Fruit fly (Drosophila melanogaster): ENCODE data around the gene Vps13D.

Gene Vps13D

dm6 chr3L:12813907-12814306 lies 59.1 kb downstream of the Vps13D start, which contains the start of the genes Sf3a2 and CG42588:
Sf3a2 (minus strand) TSS chr3L:12814019.
CG42588 (plus strand) TSS chr3L:12814254.
- peak; percentile 66 for TF ChIP-seq CG1620 (GFP tag; optimal IDR thresholded peaks at IDR 0.05)
- TF ChIP-seq Mnt (GFP tag; optimal IDR thresholded peaks at IDR 0.05) = peak; percentile 75
- TF ChIP-seq tj (GFP tag; optimal IDR thresholded peaks at IDR 0.05) = peak; percentile 32
- peak; percentile 17 for TF ChIP-seq ovo (GFP tag; optimal IDR thresholded peaks at IDR 0.05)
- TF ChIP-seq kay (GFP tag; ENCODE audit: borderline replicate concordance) = no peak
- TF ChIP-seq CG14711 (tag; optimal IDR thresholded peaks at IDR 0.05) = peak; percentile 98
- peak; percentile 25 for TF ChIP-seq pad (GFP tag; optimal IDR thresholded peaks at IDR 0.05)
- TF ChIP-seq cic (GFP tag; optimal IDR thresholded peaks at IDR 0.05) = no peak
- TF ChIP-seq bab1 (GFP tag; optimal IDR thresholded peaks at IDR 0.05) = peak; percentile 78
- TF ChIP-seq toe (GFP tag; optimal IDR thresholded peaks at IDR 0.05) = peak; percentile 65
- no peak for TF ChIP-seq Hr96 (GFP tag; optimal IDR thresholded peaks at IDR 0.05)
- peak; percentile 52 for TF ChIP-seq CG7101 (tag; optimal IDR thresholded peaks at IDR 0.05)
- TF ChIP-seq CG11617 (GFP tag; optimal IDR thresholded peaks at IDR 0.05) = peak; percentile 48

DNA sequence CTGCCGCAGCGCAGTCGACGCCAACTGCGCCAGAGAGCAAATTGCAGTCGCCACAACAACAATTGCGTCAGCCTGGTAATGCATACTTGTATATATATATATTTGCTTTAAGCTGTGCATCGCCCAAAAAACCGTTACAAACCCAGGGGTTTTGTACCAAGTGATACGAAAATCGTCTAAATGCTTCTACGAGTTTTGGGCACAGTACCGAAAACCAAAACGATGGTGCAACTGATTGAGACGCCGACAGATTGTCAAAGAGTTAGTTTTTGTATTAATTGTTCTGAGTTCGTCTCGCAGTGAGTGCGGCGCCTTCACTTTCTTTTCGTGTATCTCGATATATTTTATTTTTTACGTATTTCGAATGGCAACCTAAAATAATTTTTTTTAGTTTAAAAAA lies 60.0 kb downstream of the Vps13D start:
- TF ChIP-seq tj (GFP tag; optimal IDR thresholded peaks at IDR 0.05) = no peak
- TF ChIP-seq bab1 (GFP tag; optimal IDR thresholded peaks at IDR 0.05) = peak; percentile 44
- TF ChIP-seq pad (GFP tag; optimal IDR thresholded peaks at IDR 0.05) = peak; percentile 79
- TF ChIP-seq toe (GFP tag; optimal IDR thresholded peaks at IDR 0.05) = no peak
- TF ChIP-seq CG5204 (GFP tag; optimal IDR thresholded peaks at IDR 0.05) = no peak
- TF ChIP-seq CG12768 (GFP tag; optimal IDR thresholded peaks at IDR 0.05) = no peak

DNA sequence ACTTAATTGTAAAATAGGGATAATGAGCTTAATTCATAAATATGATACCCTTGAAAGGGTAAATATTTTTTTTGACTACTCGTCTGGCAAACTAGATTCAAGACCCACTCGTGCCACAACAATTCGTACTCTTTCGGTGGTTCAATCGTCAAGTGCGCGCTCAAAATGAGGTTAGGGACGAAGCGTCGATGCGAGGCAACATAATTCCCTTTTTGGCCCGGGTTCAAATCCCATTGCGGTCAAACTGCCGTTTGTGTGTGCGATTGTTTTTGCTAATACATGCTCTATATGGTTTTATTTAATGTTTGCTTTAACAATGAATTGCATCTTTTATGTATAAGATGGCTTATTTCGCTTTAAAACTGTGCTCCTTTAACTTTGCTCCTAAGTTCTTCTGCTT lies 60.9 kb downstream of the Vps13D start:
- TF ChIP-seq CG1620 (GFP tag; optimal IDR thresholded peaks at IDR 0.05) = no peak
- peak; percentile 26 for TF ChIP-seq bab1 (GFP tag; optimal IDR thresholded peaks at IDR 0.05)
- TF ChIP-seq ovo (GFP tag; optimal IDR thresholded peaks at IDR 0.05) = no peak
- no peak for TF ChIP-seq kay (GFP tag; ENCODE audit: borderline replicate concordance)
- TF ChIP-seq CG12768 (GFP tag; optimal IDR thresholded peaks at IDR 0.05) = no peak
- no peak for TF ChIP-seq toe (GFP tag; optimal IDR thresholded peaks at IDR 0.05)

Measured in whole organism, adult.